Worm (Caenorhabditis elegans): ENCODE data around the gene Y39G8B.7.

Y39G8B.7 gene

DNA sequence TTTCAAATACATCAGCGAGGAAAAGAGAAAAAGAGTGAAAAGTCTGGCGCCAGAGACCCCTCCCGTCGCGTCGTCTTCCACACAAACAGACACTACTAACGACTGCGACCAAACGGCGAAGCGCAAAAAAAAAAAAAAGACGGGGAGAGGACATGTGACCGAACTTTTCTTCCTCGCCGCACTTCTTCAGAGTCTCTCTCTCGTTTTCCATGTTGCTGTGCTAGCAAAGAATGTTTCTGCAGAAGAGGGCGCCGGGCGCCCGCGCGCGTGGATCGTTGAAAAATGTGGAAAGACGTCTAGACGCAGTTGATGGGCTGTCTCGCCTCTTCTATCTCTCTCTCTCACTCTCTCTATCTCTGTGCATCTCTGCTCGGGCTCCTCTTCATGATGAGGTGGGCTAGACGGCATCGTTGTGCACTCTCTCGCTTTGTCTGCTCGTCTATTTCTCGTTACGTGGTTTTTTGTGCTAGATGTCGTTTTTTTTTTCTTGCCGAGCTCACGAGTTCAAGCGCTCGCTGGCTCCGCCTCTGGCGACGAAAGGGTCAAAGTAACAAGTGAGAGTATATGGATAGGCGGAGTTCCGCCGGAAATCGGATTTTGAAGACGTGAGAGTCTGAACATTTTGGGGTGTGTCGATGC lies 45.5 kb upstream of the Y39G8B.7 start:
- TF ChIP-seq ceh-63 (GFP tag; optimal IDR thresholded peaks at IDR 0.05) (no peak), lsy-2 (tag; optimal IDR thresholded peaks at IDR 0.05) (peak; percentile 82 to 90), C34B4.2 (tag; optimal IDR thresholded peaks at IDR 0.05) (no peak), lin-35 (GFP tag; optimal IDR thresholded peaks at IDR 0.05) (peak; percentile 52 to 79), fkh-4 (tag; optimal IDR thresholded peaks at IDR 0.05; ENCODE audit: borderline replicate concordance) (no peak), unc-130 (tag; optimal IDR thresholded peaks at IDR 0.05) (peak; percentile 82), ceh-90 (tag; optimal IDR thresholded peaks at IDR 0.05) (no peak), nhr-76 (tag; optimal IDR thresholded peaks at IDR 0.05) (no peak), nhr-85 (tag) (peak; percentile 94), pag-3 (tag; optimal IDR thresholded peaks at IDR 0.05; ENCODE audit: borderline replicate concordance, insufficient read depth) (peak; percentile 57), efl-1 (optimal IDR thresholded peaks at IDR 0.05) (peak; percentile 77 to 88), efl-1 (GFP tag; optimal IDR thresholded peaks at IDR 0.05 in 1 of 2) (peak; percentile 49 to 95), alr-1 (tag; optimal IDR thresholded peaks at IDR 0.05; ENCODE audit: borderline replicate concordance) (no peak), ceh-82 (tag; optimal IDR thresholded peaks at IDR 0.05) (peak; percentile 49 to 77 (median 67)), hpl-2 (GFP tag; optimal IDR thresholded peaks at IDR 0.05) (peak; percentile 38), hlh-4 (tag; optimal IDR thresholded peaks at IDR 0.05) (no peak), skn-1 (tag; optimal IDR thresholded peaks at IDR 0.05) (peak; percentile 83), nhr-84 (tag; optimal IDR thresholded peaks at IDR 0.05) (no peak), elt-3 (tag; optimal IDR thresholded peaks at IDR 0.05) (peak in 3 of 6 experiments; percentile 54 to 85 (median 77)), vab-15 (tag; optimal IDR thresholded peaks at IDR 0.05) (no peak), mab-9 (GFP tag; IDR thresholded peaks at IDR 0.05) (peak; percentile 46; the same call in 1 of the 2 replicates), nhr-90 (tag; optimal IDR thresholded peaks at IDR 0.05; ENCODE audit: poor library complexity) (peak; percentile 83), lin-15B (tag; optimal IDR thresholded peaks at IDR 0.05) (no peak), tlp-1 (tag; optimal IDR thresholded peaks at IDR 0.05) (no peak), lin-39 (tag; optimal IDR thresholded peaks at IDR 0.05) (peak; percentile 72), ces-1 (GFP tag; optimal IDR thresholded peaks at IDR 0.05) (no peak), hlh-17 (GFP tag; optimal IDR thresholded peaks at IDR 0.05; ENCODE audit: borderline replicate concordance) (no peak), zip-4 (GFP tag; optimal IDR thresholded peaks at IDR 0.05) (peak; percentile 68), swsn-7 (tag; optimal IDR thresholded peaks at IDR 0.05) (peak; percentile 93), egl-27 (tag; optimal IDR thresholded peaks at IDR 0.05) (peak; percentile 82 to 89), pqm-1 (tag; optimal IDR thresholded peaks at IDR 0.05) (no peak), ama-1 (optimal IDR thresholded peaks at IDR 0.05) (no peak), snpc-4 (tag; optimal IDR thresholded peaks at IDR 0.05) (peak; percentile 78), lin-13 (GFP tag; optimal IDR thresholded peaks at IDR 0.05) (peak; percentile 60), jun-1 (tag; optimal IDR thresholded peaks at IDR 0.05) (peak; percentile 87), grh-1 (GFP tag; IDR thresholded peaks at IDR 0.05) (peak; percentile 56; the same call in 1 of the 2 replicates), unc-30 (tag; optimal IDR thresholded peaks at IDR 0.05) (no peak), nhr-12 (tag; optimal IDR thresholded peaks at IDR 0.05) (no peak), C04F5.9 (tag; optimal IDR thresholded peaks at IDR 0.05) (peak; percentile 53), isw-1 (GFP tag; IDR thresholded peaks at IDR 0.05) (peak; percentile 64), xbp-1 (tag; optimal IDR thresholded peaks at IDR 0.05) (peak; percentile 83), unc-86 (tag; optimal IDR thresholded peaks at IDR 0.05) (peak; percentile 93), rnt-1 (tag; optimal IDR thresholded peaks at IDR 0.05) (peak; percentile 85), sptf-1 (tag; optimal IDR thresholded peaks at IDR 0.05) (no peak), nhr-71 (tag; optimal IDR thresholded peaks at IDR 0.05) (peak; percentile 98), nhr-19 (GFP tag; conservative IDR thresholded peaks at IDR 0.05) (peak; percentile 88), Y116A8C.19 (tag; optimal IDR thresholded peaks at IDR 0.05; ENCODE audit: borderline replicate concordance) (no peak), pax-3 (tag; optimal IDR thresholded peaks at IDR 0.05) (peak; percentile 85), blmp-1 (tag; optimal IDR thresholded peaks at IDR 0.05) (peak; percentile 92), sox-4 (tag; optimal IDR thresholded peaks at IDR 0.05) (peak; percentile 61), unc-62 (GFP tag; optimal IDR thresholded peaks at IDR 0.05) (no peak), nhr-11 (tag; optimal IDR thresholded peaks at IDR 0.05) (peak; percentile 87)

All from whole organism, L1 larva.